Fruit fly (Drosophila melanogaster): Measurements from ENCODE around the gene RagA-B.

Gene RagA-B

DNA sequence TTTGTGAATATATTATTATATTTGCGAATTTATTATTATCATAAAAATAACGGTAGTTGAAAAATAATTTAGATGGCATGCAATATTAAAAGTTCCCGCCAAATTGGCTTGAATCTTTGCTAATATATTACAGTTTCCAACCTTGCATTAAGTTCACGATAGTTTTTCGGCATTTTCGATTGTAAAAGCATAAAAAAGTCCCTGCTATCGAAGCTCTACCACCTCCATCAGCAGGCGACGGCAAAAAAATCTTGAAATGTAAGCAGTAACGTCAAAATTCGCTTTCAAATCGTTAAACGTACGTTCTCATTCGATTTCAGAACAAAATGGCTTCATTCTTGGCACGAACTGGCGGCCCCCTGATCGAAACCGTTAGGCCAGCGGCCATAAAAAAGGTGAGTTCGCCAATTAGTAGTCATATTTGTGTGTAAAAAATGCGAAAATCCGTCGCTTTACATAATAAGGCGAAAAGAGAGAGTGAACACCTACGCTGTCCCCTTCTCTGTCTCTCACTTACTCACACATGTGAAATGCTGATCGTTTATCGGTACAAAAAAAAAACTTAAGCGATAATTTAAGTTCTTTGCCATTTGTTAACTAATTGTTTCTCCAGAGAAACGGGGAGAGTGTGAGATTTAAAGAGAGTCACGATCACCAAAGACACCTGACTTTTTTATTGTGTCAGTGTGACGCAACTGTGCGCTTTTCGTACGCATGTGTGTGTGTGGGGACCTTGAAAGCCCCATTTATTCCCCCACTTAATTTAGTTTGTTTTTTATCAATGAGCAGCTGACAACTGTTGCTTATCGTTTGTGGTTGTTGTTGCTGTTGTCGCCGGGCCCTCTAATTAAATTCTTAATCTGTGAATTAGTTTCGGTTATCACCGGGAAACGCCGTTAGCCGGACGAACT is 45.4 kb downstream of the RagA-B start, which contains the start of gene ScsbetaA (continued):
- TF ChIP-seq CG14667 (GFP tag; IDR thresholded peaks at IDR 0.05), result no peak
- no peak for TF ChIP-seq sim (GFP tag; IDR thresholded peaks at IDR 0.05)
- TF ChIP-seq CG10462 (GFP tag; optimal IDR thresholded peaks at IDR 0.05), result no peak
- peak; percentile 57; the same call in 1 of the 2 replicates for TF ChIP-seq nerfin-2 (GFP tag; IDR thresholded peaks at IDR 0.05; ENCODE audit: partially characterized antibody)
- peak; percentile 87 for TF ChIP-seq bbx (GFP tag; IDR thresholded peaks at IDR 0.05; ENCODE audit: partially characterized antibody)
- peak; percentile 85 for TF ChIP-seq Opbp (GFP tag; IDR thresholded peaks at IDR 0.05; ENCODE audit: partially characterized antibody)
- no peak for TF ChIP-seq Dad (GFP tag; optimal IDR thresholded peaks at IDR 0.05)
- TF ChIP-seq CG15514 (GFP tag; optimal IDR thresholded peaks at IDR 0.05), result peak; percentile 97
- peak; percentile 0 for TF ChIP-seq CG1647 (GFP tag; optimal IDR thresholded peaks at IDR 0.05)
- peak; percentile 73 for TF ChIP-seq CG16813 (GFP tag; IDR thresholded peaks at IDR 0.05; ENCODE audit: partially characterized antibody)
- TF ChIP-seq p53 (GFP tag; optimal IDR thresholded peaks at IDR 0.05), result no peak
- no peak for TF ChIP-seq CG13624 (GFP tag; optimal IDR thresholded peaks at IDR 0.05)
- no peak for TF ChIP-seq CG31441 (GFP tag; IDR thresholded peaks at IDR 0.05)
- peak; percentile 95 for TF ChIP-seq CG34376 (GFP tag; optimal IDR thresholded peaks at IDR 0.05)
- TF ChIP-seq maf-S (GFP tag; optimal IDR thresholded peaks at IDR 0.05), result no peak
- no peak for TF ChIP-seq CG10431 (GFP tag; optimal IDR thresholded peaks at IDR 0.05)
- peak; percentile 83 for TF ChIP-seq sqz (GFP tag; optimal IDR thresholded peaks at IDR 0.05)
- TF ChIP-seq CG12236 (GFP tag; optimal IDR thresholded peaks at IDR 0.05), result no peak
- TF ChIP-seq bsh (GFP tag; optimal IDR thresholded peaks at IDR 0.05), result no peak
- TF ChIP-seq z (GFP tag; IDR thresholded peaks at IDR 0.05), result no peak
- no peak for TF ChIP-seq caup (GFP tag; optimal IDR thresholded peaks at IDR 0.05; ENCODE audit: severe bottlenecking)
- TF ChIP-seq gce (GFP tag; IDR thresholded peaks at IDR 0.05), result no peak
- no peak for TF ChIP-seq klu (GFP tag; IDR thresholded peaks at IDR 0.05)
- no peak for TF ChIP-seq Jarid2 (GFP tag; optimal IDR thresholded peaks at IDR 0.05)
- TF ChIP-seq Dek (tag; optimal IDR thresholded peaks at IDR 0.05), result peak; percentile 48
- no peak for TF ChIP-seq wek (GFP tag; optimal IDR thresholded peaks at IDR 0.05)
- TF ChIP-seq cad (GFP tag; optimal IDR thresholded peaks at IDR 0.05), result no peak
- peak; percentile 27 for TF ChIP-seq CG15601 (tag; optimal IDR thresholded peaks at IDR 0.05)
- TF ChIP-seq CG34224 (GFP tag; IDR thresholded peaks at IDR 0.05; ENCODE audit: partially characterized antibody), result peak; percentile 77
- TF ChIP-seq pnt (GFP tag; optimal IDR thresholded peaks at IDR 0.05), result no peak
- no peak for TF ChIP-seq CHES-1-like (GFP tag; optimal IDR thresholded peaks at IDR 0.05)
- TF ChIP-seq psq (GFP tag; optimal IDR thresholded peaks at IDR 0.05), result no peak
- TF ChIP-seq NC2β (GFP tag; optimal IDR thresholded peaks at IDR 0.05), result no peak
- peak; percentile 96 for TF ChIP-seq Dref (GFP tag; IDR thresholded peaks at IDR 0.05)
- TF ChIP-seq CG1233 (GFP tag; optimal IDR thresholded peaks at IDR 0.05), result no peak
- peak; percentile 21; the same call in 1 of the 2 replicates for TF ChIP-seq slbo (GFP tag; IDR thresholded peaks at IDR 0.05)
- no peak for TF ChIP-seq Fer3 (tag; optimal IDR thresholded peaks at IDR 0.05)
- no peak for TF ChIP-seq CG4820 (GFP tag; optimal IDR thresholded peaks at IDR 0.05)
- TF ChIP-seq row (GFP tag; IDR thresholded peaks at IDR 0.05), result peak; percentile 33; the same call in 1 of the 3 replicates
- no peak for TF ChIP-seq Fer2 (tag; optimal IDR thresholded peaks at IDR 0.05)
- peak; percentile 2 for TF ChIP-seq Fer1 (GFP tag; optimal IDR thresholded peaks at IDR 0.05)
- TF ChIP-seq pho (GFP tag; optimal IDR thresholded peaks at IDR 0.05), result no peak
- no peak for TF ChIP-seq NK7.1 (GFP tag; optimal IDR thresholded peaks at IDR 0.05)
- TF ChIP-seq peb (GFP tag; IDR thresholded peaks at IDR 0.05), result no peak
- no peak for TF ChIP-seq Dip2 (GFP tag; IDR thresholded peaks at IDR 0.05)
- no peak for TF ChIP-seq lov (optimal IDR thresholded peaks at IDR 0.05)
- TF ChIP-seq lov (GFP tag; IDR thresholded peaks at IDR 0.05), result no peak
- no peak for TF ChIP-seq ac (GFP tag; optimal IDR thresholded peaks at IDR 0.05)
- TF ChIP-seq HLH54F (GFP tag; optimal IDR thresholded peaks at IDR 0.05), result no peak
